Worm (Caenorhabditis elegans) whole organism, L1 larva: ENCODE data around the gene C11D2.4.

Experiments used
- F16B12.6 ChIP-seq: fragments of 150-350 bp; optimal IDR thresholded peaks from 2 replicates; lab custom pipeline; 2014; ENCODE audit warnings: missing biosample characterization, missing genetic modification characterization
- aha-1 ChIP-seq: fragments of 150-350 bp; optimal IDR thresholded peaks from 2 replicates; lab custom pipeline; 2014; ENCODE audit warnings: missing biosample characterization, missing genetic modification characterization
- ama-1 ChIP-seq: fragments of 150-350 bp; optimal IDR thresholded peaks from 2 replicates; lab custom pipeline; 2014
- ces-1 ChIP-seq: fragments of 150-350 bp; optimal IDR thresholded peaks from 2 replicates; lab custom pipeline; 2014; ENCODE audit warnings: missing biosample characterization, missing genetic modification reagents, missing genetic modification characterization
- dpl-1 ChIP-seq, 3 experiments: fragments of 150-350 bp in 2 of 3; sonication (generic microtip) in 1 of 3; optimal IDR thresholded peaks; 2 replicates each; lab custom pipeline; 2014 to 2017; ENCODE audit warnings: missing biosample characterization in 3 of 3, missing genetic modification characterization in 3 of 3, missing genetic modification reagents in 3 of 3
- efl-1 ChIP-seq, 4 experiments: fragments of 150-350 bp; optimal IDR thresholded peaks in 3 of 4; peaks in 1 of 4; 1 replicate in 1 of 4; 2 replicates in 3 of 4; lab custom pipeline; 2014; ENCODE audit warnings: missing biosample characterization in 2 of 4, missing genetic modification characterization in 2 of 4, missing genetic modification reagents in 2 of 4
- egl-13 ChIP-seq: sonication (generic microtip); optimal IDR thresholded peaks from 2 replicates; lab custom pipeline; 2016; ENCODE audit warnings: missing genotype, missing genetic modification reagents, missing genetic modification characterization, missing compliant biosample characterization
- elt-2 ChIP-seq: sonication (generic microtip); optimal IDR thresholded peaks from 2 replicates; lab custom pipeline; 2016; ENCODE audit warnings: missing genetic modification characterization, mild to moderate bottlenecking, inconsistent platforms, missing compliant biosample characterization, missing genetic modification reagents
- fkh-10 ChIP-seq: sonication (generic microtip); optimal IDR thresholded peaks from 2 replicates; lab custom pipeline; 2017; ENCODE audit warnings: missing biosample characterization, missing genetic modification reagents, missing genetic modification characterization
- fos-1 ChIP-seq: fragments of 150-350 bp; optimal IDR thresholded peaks from 2 replicates; lab custom pipeline; 2014; ENCODE audit warnings: missing biosample characterization, missing genetic modification characterization
- isw-1 ChIP-seq: fragments of 200-800 bp; sonication (Bioruptor generic); IDR thresholded peaks from 2 replicates; pipeline ENCODE4 v1.3.6; 2022; ENCODE audit warnings: missing genetic modification characterization, missing compliant biosample characterization
- lin-14 ChIP-seq: fragments of 200-800 bp; sonication (Bioruptor generic); optimal IDR thresholded peaks from 2 replicates; lab custom pipeline; 2018; ENCODE audit warnings: mild to moderate bottlenecking, missing genetic modification characterization, moderate library complexity, missing compliant biosample characterization
- lin-35 ChIP-seq, 2 experiments: fragments of 150-350 bp; optimal IDR thresholded peaks; 2 replicates each; lab custom pipeline; 2014; ENCODE audit warnings: missing biosample characterization in 2 of 2, missing genetic modification characterization in 2 of 2, missing genetic modification reagents in 2 of 2
- lsy-2 ChIP-seq, 2 experiments: fragments of 150-350 bp; optimal IDR thresholded peaks; 2 replicates each; lab custom pipeline; 2014; ENCODE audit warnings: missing biosample characterization in 2 of 2, missing genetic modification characterization in 2 of 2
- mdl-1 ChIP-seq, 2 experiments: fragments of 150-350 bp; optimal IDR thresholded peaks; 2 replicates each; lab custom pipeline; 2014 to 2017; ENCODE audit warnings: missing biosample characterization in 2 of 2, missing genetic modification characterization in 2 of 2, inconsistent platforms in 1 of 2
- nhr-28 ChIP-seq: fragments of 150-350 bp; optimal IDR thresholded peaks from 2 replicates; lab custom pipeline; 2014; ENCODE audit warnings: missing biosample characterization, missing genetic modification characterization
- nhr-47 ChIP-seq: sonication (generic microtip); optimal IDR thresholded peaks from 2 replicates; lab custom pipeline; 2016; ENCODE audit warnings: mild to moderate bottlenecking, missing genetic modification characterization, moderate library complexity, missing compliant biosample characterization
- rnt-1 ChIP-seq: sonication (generic microtip); optimal IDR thresholded peaks from 2 replicates; lab custom pipeline; 2016; ENCODE audit warnings: mild to moderate bottlenecking, missing genetic modification characterization, moderate library complexity, missing compliant biosample characterization
- tlp-1 ChIP-seq: fragments of 150-350 bp; optimal IDR thresholded peaks from 2 replicates; lab custom pipeline; 2014; ENCODE audit warnings: missing biosample characterization, missing genetic modification characterization

The C11D2.4 gene

ce11 chrIV:6108665-6109064 lies 48.1 kb downstream of the C11D2.4 start:
- no peak for TF ChIP-seq ama-1 (lab: Kevin White, UChicago)
- TF ChIP-seq dpl-1 (GFP tag; optimal IDR thresholded peaks at IDR 0.05; lab: Kevin White, UChicago): peak in 2 of 3 experiments; percentile 0 to 33
- no peak for TF ChIP-seq elt-2 (tag; lab: Kevin White, UChicago)
- no peak for TF ChIP-seq ces-1 (GFP tag; lab: Kevin White, UChicago)
- no peak for TF ChIP-seq isw-1 (GFP tag; lab: Robert Waterston, UW)
- TF ChIP-seq F16B12.6 (tag; lab: Kevin White, UChicago): no peak
- TF ChIP-seq fos-1 (tag; lab: Kevin White, UChicago): no peak
- TF ChIP-seq lin-35 (GFP tag; optimal IDR thresholded peaks at IDR 0.05; lab: Kevin White, UChicago): peak in 1 of 2 experiments; percentile 11
- no peak for TF ChIP-seq nhr-28 (tag; lab: Kevin White, UChicago)
- TF ChIP-seq lin-14: no peak
- TF ChIP-seq fkh-10 (GFP tag; lab: Kevin White, UChicago): no peak
- TF ChIP-seq efl-1 (optimal IDR thresholded peaks at IDR 0.05; lab: Kevin White, UChicago): peak; percentile 1 to 75
- TF ChIP-seq efl-1 (GFP tag; optimal IDR thresholded peaks at IDR 0.05 in 1 of 2; lab: Kevin White, UChicago): peak; percentile 24 to 93
- TF ChIP-seq nhr-47 (tag; lab: Kevin White, UChicago): no peak
- TF ChIP-seq tlp-1: no peak
- TF ChIP-seq egl-13 (tag; lab: Kevin White, UChicago): no peak
- TF ChIP-seq aha-1 (tag; lab: Kevin White, UChicago): no peak
- no peak for TF ChIP-seq rnt-1
- TF ChIP-seq lsy-2 (tag; optimal IDR thresholded peaks at IDR 0.05; lab: Kevin White, UChicago): no peak
- no peak for TF ChIP-seq mdl-1 (tag; optimal IDR thresholded peaks at IDR 0.05; lab: Kevin White, UChicago)
